Worm (Caenorhabditis elegans) whole organism, young adult: ENCODE data around the gene str-88.

ENCODE experiments used
- F37B4.10 ChIP-seq: fragments of 200-800 bp; sonication (Bioruptor generic); IDR thresholded peaks from 2 replicates; pipeline ENCODE4 v1.3.6; 2022; ENCODE audit warnings: missing genetic modification characterization, missing compliant biosample characterization
- F39B2.1 ChIP-seq: fragments of 200-800 bp; sonication (Bioruptor generic); IDR thresholded peaks from 2 replicates; pipeline ENCODE4 v1.3.6; 2022; ENCODE audit warnings: missing genetic modification reagents, missing genetic modification characterization, missing compliant biosample characterization
- K11D2.4 ChIP-seq: fragments of 200-800 bp; sonication (Bioruptor generic); IDR thresholded peaks from 2 replicates; pipeline ENCODE4 v1.3.6; 2022; ENCODE audit warnings: missing genetic modification reagents, missing genetic modification characterization, missing compliant biosample characterization
- K12H6.12 ChIP-seq: fragments of 200-800 bp; sonication (Bioruptor generic); optimal IDR thresholded peaks from 2 replicates; lab custom pipeline; 2018; ENCODE audit warnings: mild to moderate bottlenecking, missing genetic modification characterization, missing compliant biosample characterization
- T26A5.8 ChIP-seq: sonication (generic microtip); optimal IDR thresholded peaks from 2 replicates; lab custom pipeline; 2016; ENCODE audit warnings: missing genetic modification characterization, missing compliant biosample characterization
- Y67H2A.10 ChIP-seq: fragments of 200-800 bp; sonication (Bioruptor generic); conservative IDR thresholded peaks from 2 replicates; pipeline ENCODE4 v1.3.6; 2022; ENCODE audit warnings: missing genetic modification reagents, missing genetic modification characterization, missing compliant biosample characterization
- ama-1 ChIP-seq, 3 experiments: fragments of 150-350 bp in 1 of 3; sonication (generic microtip) in 2 of 3; optimal IDR thresholded peaks; 2 replicates each; lab custom pipeline; 2014 to 2018; ENCODE audit warnings: missing biosample characterization in 2 of 3, missing genetic modification characterization in 2 of 3, missing genetic modification reagents in 2 of 3
- mxl-1 ChIP-seq: sonication (generic microtip); optimal IDR thresholded peaks from 2 replicates; lab custom pipeline; 2016; ENCODE audit warnings: missing genetic modification characterization, missing compliant biosample characterization
- ztf-25 ChIP-seq: fragments of 200-800 bp; sonication (Bioruptor generic); IDR thresholded peaks from 2 replicates; pipeline ENCODE4 v1.3.6; 2022; ENCODE audit warnings: missing genetic modification reagents, missing genetic modification characterization, missing compliant biosample characterization

ce11 chrV:15399691-15400377, 16.2 kb upstream of the str-88 start, which contains the start of the genes T06E6.15 and sri-7:
- TF ChIP-seq F37B4.10, result no peak
- no peak for TF ChIP-seq K12H6.12 (tag; lab: Kevin White, UChicago)
- no peak for TF ChIP-seq Y67H2A.10 (GFP tag; lab: Robert Waterston, UW)
- TF ChIP-seq ama-1 (optimal IDR thresholded peaks at IDR 0.05; lab: Kevin White, UChicago), result no peak
- TF ChIP-seq ama-1 (GFP tag; optimal IDR thresholded peaks at IDR 0.05; lab: Kevin White, UChicago), result no peak
- no peak for TF ChIP-seq F39B2.1 (GFP tag; lab: Robert Waterston, UW)
- TF ChIP-seq ztf-25, result no peak
- no peak for TF ChIP-seq mxl-1 (tag; lab: Kevin White, UChicago)
- no peak for TF ChIP-seq K11D2.4 (GFP tag; lab: Robert Waterston, UW)
- no peak for TF ChIP-seq T26A5.8 (tag; lab: Kevin White, UChicago)
